Worm (Caenorhabditis elegans) whole organism, L4 larva: Measurements from ENCODE around the gene T08B1.1.

Experiments
- ama-1 ChIP-seq: fragments of 150-350 bp; optimal IDR thresholded peaks from 2 replicates; lab custom pipeline; 2014; ENCODE audit warnings: inconsistent platforms, mixed read lengths
- cey-2 ChIP-seq: sonication (generic microtip); optimal IDR thresholded peaks from 3 replicates; lab custom pipeline; 2017; ENCODE audit warnings: missing genetic modification characterization, mild to moderate bottlenecking, missing compliant biosample characterization, antibody characterized with exemption, borderline replicate concordance; ENCODE audit not compliant: insufficient read depth
- fos-1 ChIP-seq: fragments of 150-350 bp; optimal IDR thresholded peaks from 2 replicates; lab custom pipeline; 2014; ENCODE audit warnings: missing biosample characterization, missing genetic modification characterization
- hlh-11 ChIP-seq: fragments of 200-800 bp; sonication (Bioruptor generic); optimal IDR thresholded peaks from 2 replicates; lab custom pipeline; 2018; ENCODE audit warnings: mild to moderate bottlenecking, missing genetic modification characterization, missing compliant biosample characterization
- jun-1 ChIP-seq: fragments of 150-350 bp; optimal IDR thresholded peaks from 2 replicates; lab custom pipeline; 2014; ENCODE audit warnings: missing biosample characterization, missing genetic modification reagents, missing genetic modification characterization
- unc-39 ChIP-seq: sonication (generic microtip); optimal IDR thresholded peaks from 2 replicates; lab custom pipeline; 2017; ENCODE audit warnings: missing biosample characterization, missing genetic modification characterization
- zag-1 ChIP-seq: fragments of 150-350 bp; optimal IDR thresholded peaks from 2 replicates; lab custom pipeline; 2014; ENCODE audit warnings: missing biosample characterization, missing genetic modification characterization

- TF ChIP-seq cey-2 (tag; lab: Kevin White, UChicago) (no peak), fos-1 (no peak), jun-1 (no peak), unc-39 (tag; lab: Kevin White, UChicago) (no peak), hlh-11 (tag; lab: Kevin White, UChicago) (no peak), zag-1 (no peak), ama-1 (lab: Kevin White, UChicago) (no peak)
Observed at ce11 chrV:1945875-1946274, 41.0 kb downstream of the T08B1.1 start.
